Worm (Caenorhabditis elegans) whole organism, midembryonic: ENCODE measurements around the gene hpa-1.

Source experiments
- T22C8.4 ChIP-seq: fragments of 200-800 bp; sonication (Bioruptor generic); IDR thresholded peaks from 2 replicates; pipeline ENCODE4 v1.3.6; 2022; ENCODE audit warnings: missing genetic modification characterization, missing compliant biosample characterization
- ref-1 ChIP-seq: fragments of 200-800 bp; sonication (Bioruptor generic); conservative IDR thresholded peaks from 2 replicates; pipeline ENCODE4 v1.3.6; 2022; ENCODE audit warnings: missing genetic modification reagents, missing genetic modification characterization, missing compliant biosample characterization
- ztf-23 ChIP-seq: fragments of 200-800 bp; sonication (Bioruptor generic); IDR thresholded peaks from 2 replicates; pipeline ENCODE4 v1.3.6; 2022; ENCODE audit warnings: missing genetic modification reagents, missing genetic modification characterization, missing compliant biosample characterization
- ztf-29 ChIP-seq: fragments of 200-800 bp; sonication (Bioruptor generic); IDR thresholded peaks from 2 replicates; pipeline ENCODE4 v1.3.6; 2022; ENCODE audit warnings: missing genetic modification reagents, missing genetic modification characterization, missing compliant biosample characterization

DNA sequence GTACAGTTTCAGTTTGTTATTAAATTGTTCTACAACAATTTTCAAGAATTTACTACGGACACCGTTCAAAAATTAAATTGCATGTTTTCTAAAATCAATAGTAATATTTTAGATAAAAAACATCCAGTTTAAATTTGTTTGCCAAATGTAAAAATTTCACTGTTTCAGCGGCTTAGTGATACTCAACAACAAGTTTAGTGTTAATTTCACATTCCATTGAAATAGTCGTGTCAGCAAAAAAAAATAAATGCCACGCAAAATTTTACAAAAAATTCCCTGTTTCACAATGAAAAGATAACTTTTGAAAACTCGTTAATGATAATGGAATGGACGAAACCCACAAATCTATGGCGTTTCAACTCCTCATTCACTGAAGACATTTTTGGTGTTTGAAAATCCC, 16.8 kb downstream of the hpa-1 start:
- TF ChIP-seq ref-1 (no peak), ztf-29 (GFP tag; lab: Robert Waterston, UW) (no peak), T22C8.4 (GFP tag; lab: Robert Waterston, UW) (no peak), ztf-23 (GFP tag; lab: Robert Waterston, UW) (no peak)
